Fruit fly (Drosophila melanogaster): Measurements from ENCODE around the gene CG46394.

DNA sequence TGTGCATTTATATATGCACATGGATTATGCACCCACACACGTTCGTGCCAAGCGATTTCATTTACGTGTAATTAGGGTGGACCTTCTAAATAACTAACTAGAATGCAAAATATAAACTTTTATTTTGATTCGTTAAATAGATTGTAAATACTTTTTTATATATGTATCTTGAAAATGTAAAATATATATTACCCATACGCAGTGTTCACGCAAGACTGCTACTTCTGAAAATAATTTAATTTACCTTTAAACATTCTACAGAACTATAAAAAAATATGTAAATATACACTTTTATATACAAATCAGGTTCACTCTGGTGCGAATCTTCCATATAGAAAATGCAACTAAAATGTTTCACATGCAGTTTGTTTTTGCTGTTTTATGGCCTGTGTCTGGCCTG is 6.4 kb upstream of the CG46394 start:
- TF ChIP-seq usp (GFP tag; optimal IDR thresholded peaks at IDR 0.05): no peak
- no peak for TF ChIP-seq pan (optimal IDR thresholded peaks at IDR 0.05)
- TF ChIP-seq psq (optimal IDR thresholded peaks at IDR 0.05): no peak

All from whole organism.